Worm (Caenorhabditis elegans) whole organism, dauer: ENCODE measurements around the gene Y105C5A.1268.
"Not testable (repeated sequence)": the region's sequence is repeated elsewhere in the genome, so short reads cannot be mapped to it uniquely, and the experiment has no call there.

Source experiments
- unc-62 ChIP-seq: sonication (generic microtip); optimal IDR thresholded peaks from 2 replicates; lab custom pipeline; 2017; ENCODE audit warnings: missing biosample characterization, missing genetic modification reagents, missing genetic modification characterization

The Y105C5A.1268 gene

ce11 chrIV:15635462-15635861, 10.8 kb downstream of the Y105C5A.1268 start, which contains the start of gene Y105C5A.10:
Gene Y105C5A.10, plus strand, starts transcription at chrIV:15635762.
- TF ChIP-seq unc-62 (GFP tag; lab: Kevin White, UChicago) = not testable (repeated sequence)

- not testable (repeated sequence) for TF ChIP-seq unc-62 (GFP tag; lab: Kevin White, UChicago)
Observed at ce11 chrIV:15634240-15634789, 12.0 kb downstream of the Y105C5A.1268 start, which contains the start of gene Y105C5A.1274. Gene Y105C5A.1274, plus strand, starts transcription at chrIV:15634739.

DNA sequence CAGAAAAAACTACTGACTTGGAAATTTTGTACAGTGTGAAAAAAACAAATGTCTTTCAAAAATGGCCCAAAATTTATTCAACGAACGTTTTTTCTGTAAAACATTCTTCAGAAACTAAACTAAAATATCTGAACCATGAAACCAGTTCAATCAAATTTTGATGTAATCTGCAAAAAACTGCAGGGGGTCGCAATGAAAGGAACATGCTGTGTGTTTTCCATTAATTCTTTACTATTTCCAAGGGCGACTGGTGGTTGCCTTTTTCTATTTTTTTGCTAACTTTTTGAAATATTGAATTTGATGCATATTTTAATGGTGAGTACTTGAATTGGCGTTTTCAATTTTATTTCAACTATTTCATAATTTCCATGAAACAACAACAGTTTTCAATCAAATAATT, 15.1 kb downstream of the Y105C5A.1268 start, which contains the start of gene Y105C5A.9:
Gene Y105C5A.9 (plus strand): TSS at position 301 of the 400 bp plus-strand sequence.
- no peak for TF ChIP-seq unc-62 (GFP tag; lab: Kevin White, UChicago)

DNA sequence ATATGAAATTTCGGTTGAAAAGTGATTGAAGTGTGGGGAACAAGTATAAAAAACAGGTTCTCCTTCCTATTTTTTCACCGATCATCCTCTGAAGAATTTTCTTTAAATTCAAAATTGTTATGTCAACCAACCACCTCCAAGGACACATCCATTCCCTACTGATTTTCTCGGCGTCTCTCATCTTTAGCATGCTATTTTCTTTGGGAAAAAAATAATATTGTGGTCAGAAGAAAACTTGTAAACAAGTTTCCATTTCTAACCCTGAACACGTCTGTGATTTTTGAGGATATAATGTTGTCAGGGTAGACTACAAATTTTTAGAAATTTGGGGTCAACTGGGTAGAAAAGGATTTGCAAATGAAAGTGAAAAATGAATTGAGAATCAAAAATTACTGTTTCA, 28.6 kb downstream of the Y105C5A.1268 start:
- no peak for TF ChIP-seq unc-62 (GFP tag; lab: Kevin White, UChicago)

DNA sequence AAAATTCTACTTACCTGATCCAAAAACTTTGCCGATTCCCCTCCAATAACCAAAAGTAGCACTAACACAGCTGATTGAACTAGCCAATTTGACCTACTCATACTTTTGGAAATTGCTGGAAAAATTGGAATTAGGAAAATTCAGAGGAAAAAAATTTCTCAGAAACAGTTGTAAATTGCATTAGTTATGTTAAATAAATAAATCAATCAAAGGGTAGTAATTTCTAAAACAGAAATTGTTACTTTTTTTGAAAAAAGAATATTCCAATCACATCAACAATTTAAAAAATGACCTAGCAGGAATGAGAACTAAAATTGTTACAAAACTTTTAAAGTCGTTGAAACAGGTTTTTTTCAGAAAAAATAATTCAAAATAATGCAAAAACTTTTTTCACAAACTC, 29.3 kb downstream of the Y105C5A.1268 start, which contains the start of gene Y105C5A.8:
Gene Y105C5A.8 (minus strand): TSS at position 101 of the 400 bp plus-strand sequence.
- TF ChIP-seq unc-62 (GFP tag; lab: Kevin White, UChicago) = no peak

ce11 chrIV:15613141-15613540, 33.1 kb downstream of the Y105C5A.1268 start:
- TF ChIP-seq unc-62 (GFP tag; lab: Kevin White, UChicago) = no peak

- no peak for TF ChIP-seq unc-62 (GFP tag; lab: Kevin White, UChicago)
Observed at ce11 chrIV:15606396-15606795, 39.9 kb downstream of the Y105C5A.1268 start.

DNA sequence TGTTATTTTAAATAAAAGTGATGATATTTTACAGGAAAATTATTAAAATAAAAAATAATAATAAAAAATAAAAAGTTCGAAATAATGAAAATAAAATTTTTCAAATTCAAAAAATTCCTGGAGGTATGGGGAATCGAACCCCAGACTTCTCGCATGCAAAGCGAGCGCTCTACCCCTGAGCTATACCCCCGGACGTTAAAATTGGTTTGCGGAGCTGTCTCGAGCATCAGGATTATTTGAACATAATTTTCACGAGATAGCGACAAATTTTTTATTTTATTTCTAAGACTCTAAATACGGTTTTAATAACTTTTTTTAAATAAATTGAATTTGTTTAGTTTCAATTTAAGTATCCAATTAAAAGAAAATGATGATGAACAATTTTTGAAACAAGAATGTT, 42.1 kb downstream of the Y105C5A.1268 start:
- no peak for TF ChIP-seq unc-62 (GFP tag; lab: Kevin White, UChicago)
